Worm (Caenorhabditis elegans): ENCODE results near the gene tceb-3.

Gene tceb-3

ce11 chrII:10932305-10932704 is 14.9 kb downstream of the tceb-3 start:
- no peak for TF ChIP-seq F16B12.6 (tag; optimal IDR thresholded peaks at IDR 0.05)
- no peak for TF ChIP-seq egl-13 (tag; optimal IDR thresholded peaks at IDR 0.05)
- TF ChIP-seq nhr-85 (tag): no peak
- no peak for TF ChIP-seq fkh-8 (tag; optimal IDR thresholded peaks at IDR 0.05)
- TF ChIP-seq ets-5 (GFP tag; IDR thresholded peaks at IDR 0.05): no peak
- no peak for TF ChIP-seq Y116A8C.19 (tag; optimal IDR thresholded peaks at IDR 0.05; ENCODE audit: borderline replicate concordance)
- no peak for TF ChIP-seq lin-35 (GFP tag; optimal IDR thresholded peaks at IDR 0.05)
- no peak for TF ChIP-seq ceh-90 (tag; optimal IDR thresholded peaks at IDR 0.05)

- TF ChIP-seq nhr-28 (tag; optimal IDR thresholded peaks at IDR 0.05) (no peak), nhr-77 (tag; optimal IDR thresholded peaks at IDR 0.05) (no peak), zip-4 (GFP tag; optimal IDR thresholded peaks at IDR 0.05) (no peak), lsy-2 (tag; optimal IDR thresholded peaks at IDR 0.05) (no peak), zag-1 (tag; optimal IDR thresholded peaks at IDR 0.05) (no peak), unc-62 (GFP tag; optimal IDR thresholded peaks at IDR 0.05) (no peak), fkh-4 (tag; optimal IDR thresholded peaks at IDR 0.05; ENCODE audit: borderline replicate concordance) (no peak), irx-1 (tag; optimal IDR thresholded peaks at IDR 0.05) (no peak)
Measured at ce11 chrII:10930678-10931650, 16.3 kb downstream of the tceb-3 start.

- peak; percentile 5 for TF ChIP-seq snu-23 (GFP tag; optimal IDR thresholded peaks at IDR 0.05)
- TF ChIP-seq aha-1 (tag; optimal IDR thresholded peaks at IDR 0.05): no peak
- TF ChIP-seq C04F5.9 (tag; optimal IDR thresholded peaks at IDR 0.05): no peak
- TF ChIP-seq ceh-88 (GFP tag; IDR thresholded peaks at IDR 0.05): no peak
- peak; percentile 9 for TF ChIP-seq fkh-8 (tag; optimal IDR thresholded peaks at IDR 0.05)
- TF ChIP-seq ets-5 (GFP tag; IDR thresholded peaks at IDR 0.05): no peak
- peak; percentile 9 for TF ChIP-seq elt-2 (tag; optimal IDR thresholded peaks at IDR 0.05)
- TF ChIP-seq lin-15B (tag; optimal IDR thresholded peaks at IDR 0.05): no peak
- TF ChIP-seq nhr-85 (tag): peak; percentile 61
- no peak for TF ChIP-seq mep-1 (tag; optimal IDR thresholded peaks at IDR 0.05)
- peak; percentile 71 to 72 for TF ChIP-seq lin-35 (GFP tag; optimal IDR thresholded peaks at IDR 0.05)
- peak; percentile 44 for TF ChIP-seq nhr-71 (tag; optimal IDR thresholded peaks at IDR 0.05)
- no peak for TF ChIP-seq fkh-4 (tag; optimal IDR thresholded peaks at IDR 0.05; ENCODE audit: borderline replicate concordance)
- peak; percentile 31 for TF ChIP-seq nhr-20 (tag; optimal IDR thresholded peaks at IDR 0.05)
- TF ChIP-seq unc-30 (tag; optimal IDR thresholded peaks at IDR 0.05): no peak
- no peak for TF ChIP-seq lin-39 (tag; optimal IDR thresholded peaks at IDR 0.05)
- no peak for TF ChIP-seq nhr-28 (tag; optimal IDR thresholded peaks at IDR 0.05)
- no peak for TF ChIP-seq sup-37 (GFP tag; optimal IDR thresholded peaks at IDR 0.05)
- TF ChIP-seq pag-3 (tag; optimal IDR thresholded peaks at IDR 0.05; ENCODE audit: borderline replicate concordance, insufficient read depth): no peak
- no peak for TF ChIP-seq nhr-11 (tag; optimal IDR thresholded peaks at IDR 0.05)
- TF ChIP-seq rnt-1 (tag; optimal IDR thresholded peaks at IDR 0.05): peak; percentile 37
- TF ChIP-seq C16A3.4 (tag; optimal IDR thresholded peaks at IDR 0.05): no peak
- TF ChIP-seq efl-1 (optimal IDR thresholded peaks at IDR 0.05): peak; percentile 82 to 86
- TF ChIP-seq efl-1 (GFP tag; optimal IDR thresholded peaks at IDR 0.05 in 1 of 2): peak; percentile 77 to 96
- no peak for TF ChIP-seq mab-9 (GFP tag; IDR thresholded peaks at IDR 0.05)
- no peak for TF ChIP-seq F16B12.6 (tag; optimal IDR thresholded peaks at IDR 0.05)
- no peak for TF ChIP-seq zip-4 (GFP tag; optimal IDR thresholded peaks at IDR 0.05)
- peak; percentile 31 for TF ChIP-seq blmp-1 (tag; optimal IDR thresholded peaks at IDR 0.05)
- TF ChIP-seq hlh-4 (tag; optimal IDR thresholded peaks at IDR 0.05): no peak
- no peak for TF ChIP-seq ces-1 (GFP tag; optimal IDR thresholded peaks at IDR 0.05)
- peak; percentile 60 for TF ChIP-seq nhr-47 (tag; optimal IDR thresholded peaks at IDR 0.05)
- TF ChIP-seq unc-86 (tag; optimal IDR thresholded peaks at IDR 0.05): no peak
- peak in 1 of 2 experiments; percentile 61 for TF ChIP-seq ztf-11 (tag; optimal IDR thresholded peaks at IDR 0.05)
- no peak for TF ChIP-seq tlp-1 (tag; optimal IDR thresholded peaks at IDR 0.05)
- peak in 1 of 2 experiments; percentile 24 for TF ChIP-seq lsy-2 (tag; optimal IDR thresholded peaks at IDR 0.05)
- TF ChIP-seq ceh-90 (tag; optimal IDR thresholded peaks at IDR 0.05): no peak
- TF ChIP-seq lin-14 (GFP tag; optimal IDR thresholded peaks at IDR 0.05): peak; percentile 18
- TF ChIP-seq nhr-19 (GFP tag; conservative IDR thresholded peaks at IDR 0.05): peak; percentile 33; the same call in 1 of the 2 replicates
Measured at ce11 chrII:10925804-10926570, 21.2 kb downstream of the tceb-3 start, which contains the start of gene metr-1. TSS of gene metr-1 (plus strand) at chrII:10926561.
